Worm (Caenorhabditis elegans) whole organism, L4/young adult: ENCODE measurements around the gene let-711.

ENCODE experiments used
- W03F9.2 ChIP-seq: fragments of 150-350 bp; optimal IDR thresholded peaks from 2 replicates; lab custom pipeline; 2014; ENCODE audit warnings: missing biosample characterization, missing genetic modification characterization
- dao-5 ChIP-seq: sonication (generic microtip); optimal IDR thresholded peaks from 2 replicates; lab custom pipeline; 2016; ENCODE audit warnings: missing genotype, missing genetic modification characterization, moderate library complexity, missing compliant biosample characterization
- him-1 ChIP-seq: sonication (generic microtip); optimal IDR thresholded peaks from 2 replicates; lab custom pipeline; 2016; ENCODE audit warnings: missing genotype, missing genetic modification reagents, missing genetic modification characterization, missing compliant biosample characterization

DNA sequence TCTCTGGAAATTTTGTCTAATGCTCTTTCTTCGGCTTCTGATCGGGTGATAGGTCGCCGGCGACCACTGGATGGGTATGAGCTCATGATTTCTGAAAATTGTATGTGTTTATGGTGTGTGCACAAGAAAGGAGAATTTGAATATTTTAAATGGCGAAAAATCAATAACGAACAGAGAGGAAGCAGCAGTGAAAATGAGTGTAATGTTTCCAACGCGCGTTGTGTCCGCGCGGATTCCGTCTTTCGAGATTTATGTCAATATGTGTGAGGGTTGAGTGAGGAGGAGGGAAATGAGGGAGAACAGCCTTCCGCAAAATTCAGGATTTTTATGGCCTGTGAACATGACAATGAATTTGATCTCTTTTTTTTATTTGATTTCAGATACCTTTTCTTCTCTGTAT is 17.8 kb upstream of the let-711 start, which contains the start of gene flap-1:
- TF ChIP-seq him-1 (tag; lab: Kevin White, UChicago) (no peak), dao-5 (tag; lab: Kevin White, UChicago) (no peak), W03F9.2 (tag; lab: Kevin White, UChicago) (no peak)
